Fruit fly (Drosophila melanogaster) whole organism, wandering third instar larva: ENCODE measurements around the gene CG12035.

Experiments used
- Abd-B ChIP-seq: fragments of >200 bp; optimal IDR thresholded peaks from 2 replicates; lab custom pipeline; 2017; ENCODE audit warnings: missing biosample characterization, missing genetic modification characterization
- CG32264 ChIP-seq: fragments of 200-800 bp; sonication (Bioruptor generic); optimal IDR thresholded peaks from 2 replicates; lab custom pipeline; 2016; ENCODE audit warnings: missing biosample characterization, missing genetic modification characterization
- CG9705 ChIP-seq: fragments of 200-800 bp; sonication (Bioruptor generic); optimal IDR thresholded peaks from 2 replicates; lab custom pipeline; 2018; ENCODE audit warnings: missing biosample characterization, mild to moderate bottlenecking, missing genetic modification characterization
- CrebA ChIP-seq: fragments of 200-800 bp; sonication (Bioruptor generic); optimal IDR thresholded peaks from 2 replicates; lab custom pipeline; 2016; ENCODE audit warnings: missing biosample characterization, mild to moderate bottlenecking, missing genetic modification characterization, borderline replicate concordance
- Dfd ChIP-seq: fragments of >200 bp; optimal IDR thresholded peaks from 2 replicates; lab custom pipeline; 2017; ENCODE audit warnings: missing biosample characterization, missing genetic modification characterization
- Dif ChIP-seq: fragments of 200-275, 200-300 bp; sonication (Bioruptor generic); optimal IDR thresholded peaks from 2 replicates; lab custom pipeline; 2018; ENCODE audit warnings: missing biosample characterization, missing genetic modification characterization; ENCODE audit not compliant: partially characterized antibody
- GATAd ChIP-seq: sonication (Bioruptor generic); optimal IDR thresholded peaks from 2 replicates; lab custom pipeline; 2016; ENCODE audit warnings: missing biosample characterization, missing genetic modification characterization
- HLH106 ChIP-seq: fragments of 200-800 bp; optimal IDR thresholded peaks from 3 replicates; lab custom pipeline; 2019; ENCODE audit warnings: missing biosample characterization, mild to moderate bottlenecking, missing genetic modification characterization, moderate library complexity
- Hnf4 ChIP-seq: fragments of 200-800 bp; sonication (Bioruptor generic); optimal IDR thresholded peaks from 2 replicates; lab custom pipeline; 2016; ENCODE audit warnings: missing biosample characterization, mild to moderate bottlenecking, missing genetic modification characterization
- Hr78 ChIP-seq: fragments of >200 bp; optimal IDR thresholded peaks from 2 replicates; lab custom pipeline; 2017; ENCODE audit warnings: missing biosample characterization, missing genetic modification characterization
- Hr83 ChIP-seq: fragments of 200-300 bp; sonication (Bioruptor generic); optimal IDR thresholded peaks from 2 replicates; lab custom pipeline; 2016; ENCODE audit warnings: missing biosample characterization, mild to moderate bottlenecking, missing genetic modification characterization, moderate library complexity; ENCODE audit not compliant: poor library complexity, severe bottlenecking
- Jra ChIP-seq: sonication (Bioruptor generic); optimal IDR thresholded peaks from 2 replicates; lab custom pipeline; 2016; ENCODE audit warnings: missing biosample characterization, missing genetic modification characterization
- Mio ChIP-seq: sonication (Bioruptor generic); optimal IDR thresholded peaks from 2 replicates; lab custom pipeline; 2016; ENCODE audit warnings: missing biosample characterization, missing genetic modification characterization
- Myc ChIP-seq: fragments of >200 bp; optimal IDR thresholded peaks from 2 replicates; lab custom pipeline; 2017
- N ChIP-seq: fragments of >200 bp; optimal IDR thresholded peaks from 2 replicates; lab custom pipeline; 2018; ENCODE audit warnings: missing biosample characterization, missing external identifiers, missing genetic modification characterization
- OdsH ChIP-seq: fragments of 200-800 bp; sonication (Bioruptor generic); optimal IDR thresholded peaks from 2 replicates; lab custom pipeline; 2016; ENCODE audit warnings: missing biosample characterization, mild to moderate bottlenecking, missing genetic modification characterization
- Rel ChIP-seq, 2 experiments: fragments of 200-800 bp; sonication (Bioruptor generic) in 1 of 2; optimal IDR thresholded peaks; 2 replicates in 1 of 2; 3 replicates in 1 of 2; lab custom pipeline; 2016 to 2019; ENCODE audit warnings: mild to moderate bottlenecking in 2 of 2, missing biosample characterization in 2 of 2, missing genetic modification characterization in 2 of 2, moderate library complexity in 1 of 2
- Sp1 ChIP-seq: fragments of 200-800 bp; sonication (Bioruptor generic); optimal IDR thresholded peaks from 3 replicates; lab custom pipeline; 2019; ENCODE audit warnings: missing biosample characterization, mild to moderate bottlenecking, missing genetic modification characterization, moderate library complexity
- Vsx2 ChIP-seq: fragments of 200-300, 225-300 bp; sonication (Bioruptor generic); optimal IDR thresholded peaks from 2 replicates; lab custom pipeline; 2018; ENCODE audit warnings: missing biosample characterization, missing genetic modification characterization; ENCODE audit not compliant: partially characterized antibody
- br ChIP-seq: fragments of 200-800 bp; sonication (Bioruptor generic); optimal IDR thresholded peaks from 2 replicates; lab custom pipeline; 2016; ENCODE audit warnings: missing biosample characterization, missing genetic modification characterization
- brk ChIP-seq: fragments of 200-800 bp; sonication (Bioruptor generic); optimal IDR thresholded peaks from 2 replicates; lab custom pipeline; 2016; ENCODE audit warnings: missing biosample characterization, mild to moderate bottlenecking, missing genetic modification characterization
- dl ChIP-seq, 2 experiments: fragments of 175-275, 200-275 bp in 1 of 2; fragments of 200-275 bp in 1 of 2; sonication (Bioruptor generic); optimal IDR thresholded peaks; lab custom pipeline; 2018; ENCODE audit warnings: mild to moderate bottlenecking in 2 of 2, missing biosample characterization in 2 of 2, missing genetic modification characterization in 2 of 2, moderate library complexity in 2 of 2; ENCODE audit not compliant: partially characterized antibody in 2 of 2, insufficient read depth in 1 of 2
- dmrt93B ChIP-seq: fragments of 200-800 bp; sonication (Bioruptor generic); optimal IDR thresholded peaks from 2 replicates; lab custom pipeline; 2018; ENCODE audit warnings: missing biosample characterization, mild to moderate bottlenecking, missing genetic modification characterization
- dsf ChIP-seq: sonication (Bioruptor generic); optimal IDR thresholded peaks from 2 replicates; lab custom pipeline; 2016; ENCODE audit warnings: missing biosample characterization, missing genetic modification characterization, borderline replicate concordance
- ey ChIP-seq: fragments of 200-800 bp; sonication (Bioruptor generic); optimal IDR thresholded peaks from 2 replicates; lab custom pipeline; 2016; ENCODE audit warnings: missing biosample characterization, missing genetic modification characterization
- foxo ChIP-seq, 2 experiments: fragments of 200-800 bp; sonication (Bioruptor generic); optimal IDR thresholded peaks; 2 replicates in 1 of 2; 3 replicates in 1 of 2; lab custom pipeline; 2016 to 2017; ENCODE audit warnings: missing biosample characterization in 2 of 2, missing genetic modification characterization in 2 of 2
- fru ChIP-seq: fragments of 200-800 bp; sonication (Bioruptor generic); optimal IDR thresholded peaks from 3 replicates; lab custom pipeline; 2016; ENCODE audit warnings: missing biosample characterization, mild to moderate bottlenecking, missing genetic modification characterization
- h ChIP-seq: fragments of 200-800 bp; sonication (Bioruptor generic); optimal IDR thresholded peaks from 3 replicates; lab custom pipeline; 2016; ENCODE audit warnings: missing biosample characterization, mild to moderate bottlenecking, missing genetic modification characterization
- jim ChIP-seq: fragments of 175-275, 200-325 bp; sonication (Bioruptor generic); optimal IDR thresholded peaks from 2 replicates; lab custom pipeline; 2016; ENCODE audit warnings: missing biosample characterization, mild to moderate bottlenecking, missing genetic modification characterization
- lola ChIP-seq: fragments of >200 bp; optimal IDR thresholded peaks from 2 replicates; lab custom pipeline; 2017; ENCODE audit warnings: missing biosample characterization, missing genetic modification characterization
- pan ChIP-seq: fragments of >200 bp; optimal IDR thresholded peaks from 2 replicates; lab custom pipeline; 2017
- psq ChIP-seq: fragments of 200-800 bp; sonication (Bioruptor generic); optimal IDR thresholded peaks from 3 replicates; lab custom pipeline; 2017; ENCODE audit warnings: missing biosample characterization, mild to moderate bottlenecking, missing genetic modification characterization, moderate library complexity
- rgr ChIP-seq: fragments of 200-800 bp; sonication (Bioruptor generic); optimal IDR thresholded peaks from 3 replicates; lab custom pipeline; 2016; ENCODE audit warnings: missing biosample characterization, mild to moderate bottlenecking, missing genetic modification characterization
- sage ChIP-seq: fragments of 200-800 bp; sonication (Bioruptor generic); optimal IDR thresholded peaks from 2 replicates; lab custom pipeline; 2016; ENCODE audit warnings: missing biosample characterization, mild to moderate bottlenecking, missing genetic modification characterization
- sv ChIP-seq: fragments of 200-800 bp; sonication (Bioruptor generic); optimal IDR thresholded peaks from 3 replicates; lab custom pipeline; 2016; ENCODE audit warnings: missing biosample characterization, missing genetic modification characterization
- tai ChIP-seq: sonication (Bioruptor generic); optimal IDR thresholded peaks from 2 replicates; lab custom pipeline; 2016; ENCODE audit warnings: missing biosample characterization, missing genetic modification characterization
- usp ChIP-seq: fragments of >200 bp; optimal IDR thresholded peaks from 2 replicates; lab custom pipeline; 2017; ENCODE audit warnings: missing biosample characterization, missing genetic modification characterization
- woc ChIP-seq: sonication (Bioruptor generic); optimal IDR thresholded peaks from 2 replicates; lab custom pipeline; 2016; ENCODE audit warnings: missing biosample characterization, mild to moderate bottlenecking, missing genetic modification characterization

The CG12035 gene

dm6 chr3L:1740129-1740975 lies 16.2 kb downstream of the CG12035 start:
- peak; percentile 71 for TF ChIP-seq br (GFP tag; lab: Kevin White, UChicago)
- no peak for TF ChIP-seq brk (GFP tag; lab: Kevin White, UChicago)
- peak; percentile 74 for TF ChIP-seq OdsH (GFP tag; lab: Kevin White, UChicago)
- TF ChIP-seq sv (GFP tag; lab: Kevin White, UChicago), result peak; percentile 43
- TF ChIP-seq usp, result no peak
- no peak for TF ChIP-seq Mio (GFP tag; lab: Kevin White, UChicago)
- TF ChIP-seq dsf (GFP tag; lab: Kevin White, UChicago), result no peak
- TF ChIP-seq lola (GFP tag; lab: Kevin White, UChicago), result no peak
- no peak for TF ChIP-seq Dfd (GFP tag; lab: Kevin White, UChicago)
- no peak for TF ChIP-seq dmrt93B (GFP tag; lab: Kevin White, UChicago)
- TF ChIP-seq Jra, result no peak
- no peak for TF ChIP-seq CG9705 (GFP tag; lab: Kevin White, UChicago)
- TF ChIP-seq Hr83 (GFP tag; lab: Kevin White, UChicago), result no peak
- peak; percentile 25 for TF ChIP-seq psq (GFP tag; lab: Kevin White, UChicago)
- TF ChIP-seq dl (GFP tag; optimal IDR thresholded peaks at IDR 0.05; lab: Kevin White, UChicago; ENCODE audit: insufficient read depth in 1 of 2, partially characterized antibody in 2 of 2), result no peak
- no peak for TF ChIP-seq tai (GFP tag; lab: Kevin White, UChicago)
- TF ChIP-seq Vsx2, result no peak
- TF ChIP-seq woc (GFP tag; lab: Kevin White, UChicago), result peak; percentile 40
- no peak for TF ChIP-seq CrebA (GFP tag; lab: Kevin White, UChicago)
- TF ChIP-seq Hnf4 (GFP tag; lab: Kevin White, UChicago), result peak; percentile 28
- no peak for TF ChIP-seq GATAd (GFP tag; lab: Kevin White, UChicago)
- no peak for TF ChIP-seq sage (GFP tag; lab: Kevin White, UChicago)
- no peak for TF ChIP-seq Rel (GFP tag; optimal IDR thresholded peaks at IDR 0.05; lab: Kevin White, UChicago)
- TF ChIP-seq Rel (tag; optimal IDR thresholded peaks at IDR 0.05; lab: Kevin White, UChicago), result no peak
- TF ChIP-seq jim (GFP tag; lab: Kevin White, UChicago), result no peak
- no peak for TF ChIP-seq Myc (lab: Kevin White, UChicago)
- no peak for TF ChIP-seq pan (lab: Kevin White, UChicago)
- TF ChIP-seq Hr78 (GFP tag; lab: Kevin White, UChicago), result no peak
- TF ChIP-seq foxo (GFP tag; optimal IDR thresholded peaks at IDR 0.05; lab: Kevin White, UChicago), result peak in 1 of 2 experiments; percentile 72
- no peak for TF ChIP-seq Abd-B (GFP tag; lab: Kevin White, UChicago)
- peak; percentile 82 for TF ChIP-seq ey (GFP tag; lab: Kevin White, UChicago)
- TF ChIP-seq Dif (GFP tag; lab: Kevin White, UChicago), result no peak
- TF ChIP-seq h (GFP tag; lab: Kevin White, UChicago), result peak; percentile 82
- TF ChIP-seq N, result no peak
- TF ChIP-seq HLH106 (tag; lab: Kevin White, UChicago), result peak; percentile 69
- TF ChIP-seq CG32264 (GFP tag; lab: Kevin White, UChicago), result no peak
- TF ChIP-seq rgr, result peak; percentile 70
- TF ChIP-seq Sp1 (GFP tag; lab: Kevin White, UChicago), result peak; percentile 43
- peak; percentile 42 for TF ChIP-seq fru

- TF ChIP-seq Hr83 (GFP tag; lab: Kevin White, UChicago) (no peak), CrebA (GFP tag; lab: Kevin White, UChicago) (no peak), HLH106 (tag; lab: Kevin White, UChicago) (peak; percentile 24), Abd-B (GFP tag; lab: Kevin White, UChicago) (no peak), ey (GFP tag; lab: Kevin White, UChicago) (peak; percentile 60), psq (GFP tag; lab: Kevin White, UChicago) (no peak), woc (GFP tag; lab: Kevin White, UChicago) (no peak), h (GFP tag; lab: Kevin White, UChicago) (peak; percentile 20), CG32264 (GFP tag; lab: Kevin White, UChicago) (peak; percentile 25), Vsx2 (no peak), Dif (GFP tag; lab: Kevin White, UChicago) (no peak), Rel (GFP tag; optimal IDR thresholded peaks at IDR 0.05; lab: Kevin White, UChicago) (no peak), Rel (tag; optimal IDR thresholded peaks at IDR 0.05; lab: Kevin White, UChicago) (no peak), GATAd (GFP tag; lab: Kevin White, UChicago) (no peak), Hnf4 (GFP tag; lab: Kevin White, UChicago) (no peak), CG9705 (GFP tag; lab: Kevin White, UChicago) (no peak), Jra (no peak), foxo (GFP tag; optimal IDR thresholded peaks at IDR 0.05; lab: Kevin White, UChicago) (peak in 1 of 2 experiments; percentile 55), sage (GFP tag; lab: Kevin White, UChicago) (no peak), jim (GFP tag; lab: Kevin White, UChicago) (no peak), Hr78 (GFP tag; lab: Kevin White, UChicago) (no peak), brk (GFP tag; lab: Kevin White, UChicago) (no peak), Dfd (GFP tag; lab: Kevin White, UChicago) (no peak), fru (peak; percentile 17), pan (lab: Kevin White, UChicago) (no peak), usp (no peak), dsf (GFP tag; lab: Kevin White, UChicago) (no peak), Sp1 (GFP tag; lab: Kevin White, UChicago) (no peak), OdsH (GFP tag; lab: Kevin White, UChicago) (peak; percentile 44), sv (GFP tag; lab: Kevin White, UChicago) (no peak), dl (GFP tag; optimal IDR thresholded peaks at IDR 0.05; lab: Kevin White, UChicago; ENCODE audit: insufficient read depth in 1 of 2, partially characterized antibody in 2 of 2) (no peak), br (GFP tag; lab: Kevin White, UChicago) (no peak), lola (GFP tag; lab: Kevin White, UChicago) (no peak), Myc (lab: Kevin White, UChicago) (no peak), dmrt93B (GFP tag; lab: Kevin White, UChicago) (no peak), N (no peak), rgr (peak; percentile 39), Mio (GFP tag; lab: Kevin White, UChicago) (no peak), tai (GFP tag; lab: Kevin White, UChicago) (no peak)
Observed at dm6 chr3L:1741107-1741506, 16.9 kb downstream of the CG12035 start.
